Worm (Caenorhabditis elegans) whole organism, L4/young adult: Measurements from ENCODE around the gene ZC395.4.

ENCODE experiments used
- dao-5 ChIP-seq: sonication (generic microtip); optimal IDR thresholded peaks from 2 replicates; lab custom pipeline; 2016; ENCODE audit warnings: missing genotype, missing genetic modification characterization, moderate library complexity, missing compliant biosample characterization
- him-1 ChIP-seq: sonication (generic microtip); optimal IDR thresholded peaks from 2 replicates; lab custom pipeline; 2016; ENCODE audit warnings: missing genotype, missing genetic modification reagents, missing genetic modification characterization, missing compliant biosample characterization

DNA sequence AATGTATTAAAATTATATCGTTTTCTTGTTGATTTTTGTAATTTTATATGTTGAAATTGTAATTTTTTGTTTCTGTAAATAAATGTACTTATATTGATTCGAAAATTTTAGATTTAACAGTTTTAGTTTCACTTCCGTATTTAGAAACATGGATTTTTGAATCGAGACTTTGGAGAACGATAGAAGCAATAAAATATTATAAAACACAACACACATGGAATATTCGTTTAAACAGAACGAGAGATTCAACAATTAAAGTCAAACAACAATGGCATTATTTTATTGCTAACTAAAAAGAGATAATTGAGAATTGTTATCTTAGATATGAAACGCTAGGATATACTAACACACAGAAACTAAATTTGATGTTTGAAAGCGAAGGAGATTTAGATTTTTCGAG, 1.4 kb upstream of the ZC395.4 start:
- no peak for TF ChIP-seq dao-5 (tag; lab: Kevin White, UChicago)
- no peak for TF ChIP-seq him-1 (tag; lab: Kevin White, UChicago)
